Fruit fly (Drosophila melanogaster) whole organism, embryonic: ENCODE results near the gene Ptp99A.

Source experiments
- Aef1 ChIP-seq: fragments of 200-800 bp; sonication (Bioruptor generic); IDR thresholded peaks from 3 replicates; pipeline ENCODE4 v1.3.6; 2022; ENCODE audit warnings: missing biosample characterization, missing genetic modification characterization
- CG1024 ChIP-seq: fragments of 200-800 bp; sonication (Bioruptor generic); IDR thresholded peaks from 2 replicates; pipeline ENCODE4 v1.3.6; 2022; ENCODE audit warnings: missing biosample characterization, missing genetic modification characterization
- CG10366 ChIP-seq: fragments of 200-800 bp; sonication (Bioruptor generic); IDR thresholded peaks from 2 replicates; pipeline ENCODE4 v1.3.6; 2022; ENCODE audit warnings: missing biosample characterization, missing genetic modification characterization
- CG10431 ChIP-seq: fragments of 200-800 bp; sonication (Bioruptor generic); optimal IDR thresholded peaks from 3 replicates; lab custom pipeline; 2018; ENCODE audit warnings: missing biosample characterization, mild to moderate bottlenecking, missing genetic modification characterization
- CG10959 ChIP-seq: fragments of 200-800 bp; sonication (Bioruptor generic); IDR thresholded peaks from 2 replicates; pipeline ENCODE4 v1.3.6; 2022; ENCODE audit warnings: missing biosample characterization, missing genetic modification characterization
- CG11093 ChIP-seq: fragments of 200-800 bp; sonication (Bioruptor generic); IDR thresholded peaks from 3 replicates; pipeline ENCODE4 v1.3.6; 2022; ENCODE audit warnings: missing biosample characterization, missing genetic modification characterization
- CG12104 ChIP-seq: fragments of 200-800 bp; sonication (Bioruptor generic); optimal IDR thresholded peaks from 3 replicates; lab custom pipeline; 2016; ENCODE audit warnings: missing biosample characterization, missing genetic modification characterization
- CG13296 ChIP-seq: fragments of 200-800 bp; sonication (Bioruptor generic); optimal IDR thresholded peaks from 3 replicates; lab custom pipeline; 2018; ENCODE audit warnings: missing biosample characterization, mild to moderate bottlenecking, missing genetic modification characterization
- CG13424 ChIP-seq: fragments of 200-800 bp; sonication (Bioruptor generic); optimal IDR thresholded peaks from 2 replicates; lab custom pipeline; 2019; ENCODE audit warnings: missing biosample characterization, mild to moderate bottlenecking, missing genetic modification characterization, moderate library complexity
- CG14441 ChIP-seq: fragments of 200-800 bp; sonication (Bioruptor generic); IDR thresholded peaks from 2 replicates; pipeline ENCODE4 v1.3.6; 2022; ENCODE audit warnings: missing biosample characterization, missing genetic modification characterization
- CG1792 ChIP-seq: fragments of 200-800 bp; sonication (Bioruptor generic); optimal IDR thresholded peaks from 2 replicates; lab custom pipeline; 2016; ENCODE audit warnings: missing biosample characterization, missing genetic modification characterization
- CG32767 ChIP-seq: fragments of 200-800 bp; sonication (Bioruptor generic); IDR thresholded peaks from 2 replicates; pipeline ENCODE4 v1.3.6; 2022; ENCODE audit warnings: missing biosample characterization, missing genetic modification characterization
- CG3407 ChIP-seq: fragments of 200-800 bp; sonication (Bioruptor generic); optimal IDR thresholded peaks from 2 replicates; lab custom pipeline; 2018; ENCODE audit warnings: missing biosample characterization, mild to moderate bottlenecking, missing genetic modification characterization
- CG34376 ChIP-seq: fragments of 200-800 bp; sonication (Bioruptor generic); optimal IDR thresholded peaks from 2 replicates; lab custom pipeline; 2018; ENCODE audit warnings: missing biosample characterization, mild to moderate bottlenecking, missing genetic modification characterization
- CG4282 ChIP-seq: fragments of 200-800 bp; sonication (Bioruptor generic); optimal IDR thresholded peaks from 2 replicates; lab custom pipeline; 2016; ENCODE audit warnings: missing biosample characterization, missing genetic modification characterization
- CG43689 ChIP-seq: fragments of 200-800 bp; sonication (Bioruptor generic); IDR thresholded peaks from 2 replicates; pipeline ENCODE4 v1.3.6; 2022; ENCODE audit warnings: missing biosample characterization, missing genetic modification characterization
- CG7963 ChIP-seq: fragments of 200-800 bp; sonication (Bioruptor generic); IDR thresholded peaks from 3 replicates; pipeline ENCODE4 v1.3.6; 2022; ENCODE audit warnings: missing biosample characterization, missing genetic modification characterization; ENCODE audit not compliant: partially characterized antibody
- CG8924 ChIP-seq: fragments of 200-800 bp; optimal IDR thresholded peaks from 3 replicates; lab custom pipeline; 2019; ENCODE audit warnings: missing biosample characterization, mild to moderate bottlenecking, missing genetic modification characterization, moderate library complexity
- CG9215 ChIP-seq: fragments of 200-800 bp; sonication (Bioruptor generic); IDR thresholded peaks from 2 replicates; pipeline ENCODE4 v1.3.6; 2022; ENCODE audit warnings: missing biosample characterization, missing genetic modification characterization
- CG9727 ChIP-seq: fragments of 200-800 bp; sonication (Bioruptor generic); optimal IDR thresholded peaks from 3 replicates; lab custom pipeline; 2017; ENCODE audit warnings: missing biosample characterization, mild to moderate bottlenecking, missing genetic modification characterization
- CG9817 ChIP-seq: fragments of 200-800 bp; sonication (Bioruptor generic); optimal IDR thresholded peaks from 2 replicates; lab custom pipeline; 2018; ENCODE audit warnings: missing biosample characterization, mild to moderate bottlenecking, missing genetic modification characterization, moderate library complexity
- E2f2 ChIP-seq: fragments of 200-800 bp; sonication (Bioruptor generic); IDR thresholded peaks from 2 replicates; pipeline ENCODE4 v1.3.6; 2022; ENCODE audit warnings: missing biosample characterization, missing genetic modification characterization
- Ets65A ChIP-seq: fragments of 200-800 bp; sonication (Bioruptor generic); peaks from one replicate; lab custom pipeline; 2016; ENCODE audit warnings: missing biosample characterization, missing genetic modification characterization
- Fer1 ChIP-seq: fragments of 200-800 bp; sonication (Bioruptor generic); optimal IDR thresholded peaks from 2 replicates; lab custom pipeline; 2017; ENCODE audit warnings: missing biosample characterization, mild to moderate bottlenecking, missing genetic modification characterization
- HLH3B ChIP-seq: fragments of 200-800 bp; sonication (Bioruptor generic); IDR thresholded peaks from 2 replicates; pipeline ENCODE4 v1.3.6; 2022; ENCODE audit warnings: missing biosample characterization, missing genetic modification characterization
- Hmr ChIP-seq: fragments of 200-800 bp; sonication (Bioruptor generic); optimal IDR thresholded peaks from 3 replicates; lab custom pipeline; 2017; ENCODE audit warnings: mild to moderate bottlenecking, missing biosample characterization, missing genetic modification reagents, missing genetic modification characterization
- Neu2 ChIP-seq: fragments of 200-800 bp; sonication (Bioruptor generic); optimal IDR thresholded peaks from 3 replicates; lab custom pipeline; 2016; ENCODE audit warnings: missing biosample characterization, missing genetic modification characterization, borderline replicate concordance
- NfI ChIP-seq: fragments of 200-800 bp; sonication (Bioruptor generic); optimal IDR thresholded peaks from 3 replicates; lab custom pipeline; 2018; ENCODE audit warnings: missing biosample characterization, mild to moderate bottlenecking, missing genetic modification characterization, moderate library complexity
- ac ChIP-seq: fragments of 200-800 bp; sonication (Bioruptor generic); optimal IDR thresholded peaks from 3 replicates; lab custom pipeline; 2017; ENCODE audit warnings: missing biosample characterization, mild to moderate bottlenecking, missing genetic modification characterization
- al ChIP-seq: fragments of 200-800 bp; sonication (Bioruptor generic); IDR thresholded peaks from 2 replicates; pipeline ENCODE4 v1.3.6; 2022; ENCODE audit warnings: missing biosample characterization, missing genetic modification characterization
- aop ChIP-seq: fragments of 200-800 bp; sonication (Bioruptor generic); IDR thresholded peaks from 2 replicates; pipeline ENCODE4 v1.3.6; 2022; ENCODE audit warnings: missing biosample characterization, missing genetic modification characterization
- ci ChIP-seq: fragments of 200-800 bp; sonication (Bioruptor generic); IDR thresholded peaks from 3 replicates; pipeline ENCODE4 v1.3.6; 2022; ENCODE audit warnings: missing biosample characterization, missing genetic modification characterization
- esg ChIP-seq: fragments of 200-800 bp; sonication (Bioruptor generic); conservative IDR thresholded peaks from 2 replicates; pipeline ENCODE4 v1.3.6; 2022; ENCODE audit warnings: missing biosample characterization, missing genetic modification characterization
- hbn ChIP-seq: fragments of 200-800 bp; sonication (Bioruptor generic); IDR thresholded peaks from 2 replicates; pipeline ENCODE4 v1.3.6; 2022; ENCODE audit warnings: missing biosample characterization, missing genetic modification characterization; ENCODE audit not compliant: partially characterized antibody
- ind ChIP-seq: fragments of 200-800 bp; sonication (Bioruptor generic); optimal IDR thresholded peaks from 3 replicates; lab custom pipeline; 2016; ENCODE audit warnings: missing biosample characterization, missing genetic modification characterization
- jumu ChIP-seq: fragments of 200-800 bp; sonication (Bioruptor generic); optimal IDR thresholded peaks from 3 replicates; lab custom pipeline; 2016; ENCODE audit warnings: missing biosample characterization, missing genetic modification characterization
- klu ChIP-seq: fragments of 200-800 bp; sonication (Bioruptor generic); IDR thresholded peaks from 2 replicates; pipeline ENCODE4 v1.3.6; 2022; ENCODE audit warnings: missing biosample characterization, missing genetic modification characterization
- lmd ChIP-seq: fragments of 200-800 bp; sonication (Bioruptor generic); IDR thresholded peaks from 2 replicates; pipeline ENCODE4 v1.3.6; 2022; ENCODE audit warnings: missing biosample characterization, missing genetic modification characterization
- lola ChIP-seq, 3 experiments: fragments of >200 bp in 2 of 3; fragments of 200-800 bp in 1 of 3; sonication (Bioruptor generic) in 1 of 3; optimal IDR thresholded peaks; 2 replicates each; lab custom pipeline; 2017 to 2019; ENCODE audit warnings: missing biosample characterization in 3 of 3, missing genetic modification characterization in 3 of 3, mild to moderate bottlenecking in 1 of 3, moderate library complexity in 1 of 3
- mam ChIP-seq: fragments of 200-800 bp; sonication (Bioruptor generic); optimal IDR thresholded peaks from 3 replicates; lab custom pipeline; 2016; ENCODE audit warnings: missing biosample characterization, missing genetic modification characterization
- nau ChIP-seq: fragments of 200-800 bp; sonication (Bioruptor generic); optimal IDR thresholded peaks from 3 replicates; lab custom pipeline; 2017; ENCODE audit warnings: missing biosample characterization, mild to moderate bottlenecking, missing genetic modification characterization, missing genetic modification reagents
- nerfin-1 ChIP-seq: fragments of 200-800 bp; sonication (Bioruptor generic); optimal IDR thresholded peaks from 3 replicates; lab custom pipeline; 2019; ENCODE audit warnings: missing biosample characterization, mild to moderate bottlenecking, missing genetic modification characterization, moderate library complexity
- prd ChIP-seq, 3 experiments: fragments of >200 bp in 2 of 3; fragments of 200-800 bp in 1 of 3; sonication (Bioruptor generic) in 1 of 3; optimal IDR thresholded peaks in 2 of 3; IDR thresholded peaks in 1 of 3; 2 replicates in 2 of 3; 3 replicates in 1 of 3; pipeline versions ENCODE4 v1.3.6 to Lab custom; 2017 to 2022; ENCODE audit warnings: missing biosample characterization in 1 of 3, missing genetic modification characterization in 1 of 3
- rib ChIP-seq: fragments of 200-800 bp; sonication (Bioruptor generic); IDR thresholded peaks from 2 replicates; pipeline ENCODE4 v1.3.6; 2022; ENCODE audit warnings: missing biosample characterization, missing genetic modification characterization
- sens ChIP-seq: fragments of 200-800 bp; sonication (Bioruptor generic); peaks from one replicate; lab custom pipeline; 2016; ENCODE audit warnings: missing biosample characterization, missing genetic modification characterization
- sisA ChIP-seq: fragments of 200-800 bp; sonication (Bioruptor generic); IDR thresholded peaks from 2 replicates; pipeline ENCODE4 v1.3.6; 2022; ENCODE audit warnings: missing biosample characterization, missing genetic modification characterization
- slbo ChIP-seq: fragments of 200-800 bp; sonication (Bioruptor generic); IDR thresholded peaks from 2 replicates; pipeline ENCODE4 v1.3.6; 2022; ENCODE audit warnings: missing biosample characterization, missing genetic modification characterization
- slou ChIP-seq: fragments of 200-800 bp; sonication (Bioruptor generic); optimal IDR thresholded peaks from 3 replicates; lab custom pipeline; 2016; ENCODE audit warnings: missing biosample characterization, missing genetic modification characterization
- stc ChIP-seq: fragments of 200-800 bp; sonication (Bioruptor generic); IDR thresholded peaks from 2 replicates; pipeline ENCODE4 v1.3.6; 2022; ENCODE audit warnings: missing biosample characterization, missing genetic modification characterization
- tap ChIP-seq: fragments of 200-800 bp; optimal IDR thresholded peaks from 3 replicates; lab custom pipeline; 2019; ENCODE audit warnings: missing biosample characterization, mild to moderate bottlenecking, missing genetic modification characterization, moderate library complexity
- toy ChIP-seq: fragments of 200-800 bp; sonication (Bioruptor generic); IDR thresholded peaks from 2 replicates; pipeline ENCODE4 v1.3.6; 2022; ENCODE audit warnings: missing biosample characterization, missing genetic modification characterization

Ptp99A gene

DNA sequence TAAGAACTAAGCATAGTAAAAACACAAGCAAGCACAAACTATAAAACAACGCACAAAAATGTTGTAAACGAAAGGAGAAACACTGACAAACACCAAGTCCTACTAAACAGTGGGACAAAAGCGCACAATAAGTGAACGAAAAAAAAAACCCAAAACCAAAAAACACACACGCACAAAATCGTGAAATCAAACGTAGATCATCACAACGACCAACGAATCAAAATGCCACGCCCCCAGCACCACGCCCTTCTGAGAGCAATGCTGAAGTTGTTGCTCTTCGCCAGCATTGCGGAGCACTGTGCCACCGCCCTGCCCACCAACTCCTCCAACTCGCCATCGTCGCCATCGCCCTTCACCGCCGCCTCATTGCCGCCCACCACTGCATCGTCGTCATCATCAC is 84.4 kb downstream of the Ptp99A start:
- TF ChIP-seq CG9727 (GFP tag; lab: Kevin White, UChicago) = no peak
- TF ChIP-seq Ets65A (GFP tag; lab: Kevin White, UChicago) = peak; percentile 7
- no peak for TF ChIP-seq CG13296 (GFP tag; lab: Kevin White, UChicago)
- TF ChIP-seq Fer1 (GFP tag; lab: Kevin White, UChicago) = no peak
- no peak for TF ChIP-seq toy (GFP tag; lab: Robert Waterston, UW)
- peak; percentile 15; the same call in 1 of the 3 replicates for TF ChIP-seq CG7963 (GFP tag; lab: Robert Waterston, UW)
- TF ChIP-seq ac (GFP tag; lab: Kevin White, UChicago) = no peak
- 0 out of 2 replicates have a peak, but pooled peaks have one; percentile 33 for TF ChIP-seq stc
- TF ChIP-seq lola (GFP tag; optimal IDR thresholded peaks at IDR 0.05; lab: Kevin White, UChicago) = no peak
- no peak for TF ChIP-seq slou (GFP tag; lab: Kevin White, UChicago)
- TF ChIP-seq rib (GFP tag; lab: Robert Waterston, UW) = no peak
- TF ChIP-seq CG13424 = no peak
- no peak for TF ChIP-seq tap
- TF ChIP-seq nau (GFP tag; lab: Kevin White, UChicago) = no peak
- TF ChIP-seq HLH3B (GFP tag; lab: Robert Waterston, UW) = peak; percentile 31; the same call in 1 of the 2 replicates
- peak; percentile 48; the same call in 1 of the 3 replicates for TF ChIP-seq ci
- TF ChIP-seq slbo (GFP tag; lab: Robert Waterston, UW) = peak; percentile 21; the same call in 1 of the 2 replicates
- TF ChIP-seq lmd (GFP tag; lab: Robert Waterston, UW) = 0 out of 2 replicates have a peak, but pooled peaks have one; percentile 6
- peak; percentile 29; the same call in 1 of the 3 replicates for TF ChIP-seq Aef1 (GFP tag; lab: Robert Waterston, UW)
- no peak for TF ChIP-seq al
- peak; percentile 26 for TF ChIP-seq ind (GFP tag; lab: Kevin White, UChicago)
- TF ChIP-seq prd (optimal IDR thresholded peaks at IDR 0.05; lab: Kevin White, UChicago) = no peak
- peak; percentile 31; the same call in 1 of the 3 replicates for TF ChIP-seq prd (GFP tag; IDR thresholded peaks at IDR 0.05; lab: Robert Waterston, UW)
- TF ChIP-seq CG34376 (GFP tag; lab: Kevin White, UChicago) = no peak
- TF ChIP-seq nerfin-1 (tag; lab: Kevin White, UChicago) = no peak
- TF ChIP-seq CG12104 (GFP tag; lab: Kevin White, UChicago) = no peak
- no peak for TF ChIP-seq aop
- no peak for TF ChIP-seq CG8924 (tag; lab: Kevin White, UChicago)
- 0 out of 2 replicates have a peak, but pooled peaks have one; percentile 30 for TF ChIP-seq CG14441 (GFP tag; lab: Robert Waterston, UW)
- no peak for TF ChIP-seq CG11093 (GFP tag; lab: Robert Waterston, UW)
- TF ChIP-seq klu (GFP tag; lab: Robert Waterston, UW) = no peak
- TF ChIP-seq esg = peak; percentile 28; the same call in 1 of the 2 replicates
- TF ChIP-seq CG4282 (GFP tag; lab: Kevin White, UChicago) = no peak
- TF ChIP-seq hbn (GFP tag; lab: Robert Waterston, UW) = no peak
- TF ChIP-seq CG10431 (GFP tag; lab: Kevin White, UChicago) = no peak
- peak; percentile 23; the same call in 1 of the 2 replicates for TF ChIP-seq CG1024 (GFP tag; lab: Robert Waterston, UW)
- TF ChIP-seq CG43689 (GFP tag; lab: Robert Waterston, UW) = 0 out of 2 replicates have a peak, but pooled peaks have one; percentile 8
- TF ChIP-seq sens (GFP tag; lab: Kevin White, UChicago) = peak; percentile 64
- TF ChIP-seq Neu2 (GFP tag; lab: Kevin White, UChicago) = no peak
- no peak for TF ChIP-seq CG3407 (GFP tag; lab: Kevin White, UChicago)
- no peak for TF ChIP-seq NfI (GFP tag; lab: Kevin White, UChicago)
- no peak for TF ChIP-seq CG1792 (GFP tag; lab: Kevin White, UChicago)
- TF ChIP-seq CG9215 = no peak
- no peak for TF ChIP-seq CG32767 (GFP tag; lab: Robert Waterston, UW)
- no peak for TF ChIP-seq mam
- peak; percentile 42; the same call in 1 of the 2 replicates for TF ChIP-seq sisA (GFP tag; lab: Robert Waterston, UW)
- no peak for TF ChIP-seq Hmr
- no peak for TF ChIP-seq CG9817 (tag; lab: Kevin White, UChicago)
- no peak for TF ChIP-seq jumu
- peak; percentile 43; the same call in 1 of the 2 replicates for TF ChIP-seq CG10959 (GFP tag; lab: Robert Waterston, UW)
- no peak for TF ChIP-seq E2f2 (GFP tag; lab: Robert Waterston, UW)
- TF ChIP-seq CG10366 (GFP tag; lab: Robert Waterston, UW) = peak; percentile 13; the same call in 1 of the 2 replicates
